Fruit fly (Drosophila melanogaster) whole organism, pupa: ENCODE results near the gene CG10301.
A peak's percentile ranks its signal among the peaks of the same experiment; 100 is the strongest.

Source experiments
- CG10348 ChIP-seq: fragments of 200-800 bp; sonication (Bioruptor generic); IDR thresholded peaks from 2 replicates; pipeline ENCODE4 v1.3.6; 2022; ENCODE audit warnings: missing biosample characterization, missing genetic modification characterization
- CG12605 ChIP-seq: fragments of 200-800 bp; sonication (Bioruptor generic); IDR thresholded peaks from 2 replicates; pipeline ENCODE4 v1.3.6; 2022; ENCODE audit warnings: missing biosample characterization, missing genetic modification characterization
- CG13204 ChIP-seq: fragments of 200-800 bp; sonication (Bioruptor generic); optimal IDR thresholded peaks from 2 replicates; lab custom pipeline; 2018; ENCODE audit warnings: missing biosample characterization, mild to moderate bottlenecking, missing genetic modification characterization, moderate library complexity
- CG14655 ChIP-seq: fragments of 200-800 bp; sonication (Bioruptor generic); optimal IDR thresholded peaks from 3 replicates; lab custom pipeline; 2017; ENCODE audit warnings: mild to moderate bottlenecking, missing biosample characterization, missing genetic modification reagents, missing genetic modification characterization
- CG15710 ChIP-seq: fragments of 200-800 bp; sonication (Bioruptor generic); optimal IDR thresholded peaks from 2 replicates; lab custom pipeline; 2018; ENCODE audit warnings: missing biosample characterization, mild to moderate bottlenecking, missing genetic modification characterization, moderate library complexity
- CG17806 ChIP-seq: fragments of 200-800 bp; sonication (Bioruptor generic); optimal IDR thresholded peaks from 2 replicates; lab custom pipeline; 2018; ENCODE audit warnings: missing biosample characterization, mild to moderate bottlenecking, missing genetic modification characterization, moderate library complexity
- CG32121 ChIP-seq: fragments of 200-800 bp; sonication (Bioruptor generic); IDR thresholded peaks from 2 replicates; pipeline ENCODE4 v1.3.6; 2022; ENCODE audit warnings: missing biosample characterization, missing genetic modification characterization
- CG34367 ChIP-seq: fragments of 200-800 bp; sonication (Bioruptor generic); optimal IDR thresholded peaks from 2 replicates; lab custom pipeline; 2018; ENCODE audit warnings: missing biosample characterization, mild to moderate bottlenecking, missing genetic modification characterization
- CG4496 ChIP-seq: fragments of 200-800 bp; sonication (Bioruptor generic); IDR thresholded peaks from 3 replicates; pipeline ENCODE4 v1.3.6; 2022; ENCODE audit warnings: missing biosample characterization, missing genetic modification characterization
- CG8159 ChIP-seq: fragments of 200-800 bp; sonication (Bioruptor generic); optimal IDR thresholded peaks from 3 replicates; lab custom pipeline; 2018; ENCODE audit warnings: missing biosample characterization, mild to moderate bottlenecking, missing genetic modification characterization, moderate library complexity
- CG8301 ChIP-seq: fragments of 200-800 bp; sonication (Bioruptor generic); optimal IDR thresholded peaks from 2 replicates; lab custom pipeline; 2018; ENCODE audit warnings: missing biosample characterization, mild to moderate bottlenecking, missing genetic modification characterization
- CG9948 ChIP-seq: fragments of 200-800 bp; sonication (Bioruptor generic); optimal IDR thresholded peaks from 2 replicates; lab custom pipeline; 2018; ENCODE audit warnings: missing biosample characterization, mild to moderate bottlenecking, missing genetic modification characterization, moderate library complexity
- D1 ChIP-seq: fragments of 200-800 bp; sonication (Bioruptor generic); optimal IDR thresholded peaks from 2 replicates; lab custom pipeline; 2018; ENCODE audit warnings: missing biosample characterization, mild to moderate bottlenecking, missing genetic modification characterization, moderate library complexity
- EcR ChIP-seq: fragments of 200-800 bp; sonication (Bioruptor generic); optimal IDR thresholded peaks from 3 replicates; lab custom pipeline; 2019; ENCODE audit warnings: missing biosample characterization, missing genetic modification characterization, mild to moderate bottlenecking, moderate library complexity, missing genetic modification reagents
- Ets98B ChIP-seq: fragments of 200-800 bp; sonication (Bioruptor generic); IDR thresholded peaks from 2 replicates; pipeline ENCODE4 v1.3.6; 2022; ENCODE audit warnings: missing biosample characterization, missing genetic modification characterization
- Pif1A ChIP-seq: fragments of 200-800 bp; sonication (Bioruptor generic); optimal IDR thresholded peaks from 3 replicates; lab custom pipeline; 2016; ENCODE audit warnings: missing biosample characterization, missing genetic modification characterization
- Pif1B ChIP-seq: fragments of 200-800 bp; sonication (Bioruptor generic); optimal IDR thresholded peaks from 3 replicates; lab custom pipeline; 2016; ENCODE audit warnings: missing biosample characterization, missing genetic modification characterization
- Snoo ChIP-seq: fragments of 200-800 bp; sonication (Bioruptor generic); optimal IDR thresholded peaks from 3 replicates; lab custom pipeline; 2017; ENCODE audit warnings: missing biosample characterization, mild to moderate bottlenecking, missing genetic modification characterization, inconsistent platforms
- fd96Ca ChIP-seq: fragments of 200-800 bp; sonication (Bioruptor generic); IDR thresholded peaks from 3 replicates; pipeline ENCODE4 v1.3.6; 2022; ENCODE audit warnings: missing biosample characterization, missing genetic modification characterization
- gl ChIP-seq: fragments of 200-800 bp; sonication (Bioruptor generic); optimal IDR thresholded peaks from 2 replicates; lab custom pipeline; 2018; ENCODE audit warnings: missing biosample characterization, mild to moderate bottlenecking, missing genetic modification characterization
- rn ChIP-seq: fragments of 200-800 bp; sonication (Bioruptor generic); IDR thresholded peaks from 2 replicates; pipeline ENCODE4 v1.3.6; 2022; ENCODE audit warnings: missing biosample characterization, missing genetic modification characterization

Gene CG10301

DNA sequence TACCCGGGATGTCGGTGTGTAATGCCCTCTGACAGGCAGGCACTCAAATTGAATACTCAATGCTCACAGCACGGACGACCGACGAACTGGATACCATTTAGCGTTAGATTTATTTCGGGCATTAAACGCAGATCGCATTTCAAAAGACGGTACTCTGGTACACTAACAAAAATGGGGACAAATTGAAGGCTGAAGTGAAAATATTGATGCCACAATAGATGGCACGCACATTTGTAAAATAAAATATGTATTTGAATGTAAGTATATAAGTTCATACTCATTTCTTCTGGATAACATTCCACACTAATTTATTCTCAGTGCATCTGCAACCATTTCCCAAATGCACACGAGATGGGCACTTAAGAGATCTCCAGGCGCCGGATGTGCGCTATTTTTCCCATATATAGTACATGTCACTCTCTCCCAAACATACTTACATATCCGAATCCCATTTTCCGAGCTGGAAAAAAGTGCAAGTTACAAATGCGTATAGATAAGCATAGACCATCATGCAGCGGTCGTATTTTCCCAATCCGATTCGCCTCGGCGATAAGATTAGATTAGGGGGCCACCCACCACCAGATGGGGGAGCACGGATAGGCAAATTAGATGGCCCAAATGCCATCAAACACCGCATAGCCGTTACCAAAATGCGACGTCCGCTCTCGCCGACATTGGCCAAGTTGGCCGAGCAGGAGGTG lies at the start of gene CG10301:
TSS of gene CG10301 (plus strand) at position 651 of the 701 bp plus-strand sequence.
- TF ChIP-seq CG34367 (tag; lab: Kevin White, UChicago): no peak
- TF ChIP-seq rn: no peak
- TF ChIP-seq CG9948 (tag; lab: Kevin White, UChicago): no peak
- no peak for TF ChIP-seq CG8159 (tag; lab: Kevin White, UChicago)
- TF ChIP-seq CG15710 (tag; lab: Kevin White, UChicago): no peak
- TF ChIP-seq Pif1A (GFP tag; lab: Kevin White, UChicago): no peak
- no peak for TF ChIP-seq EcR (GFP tag; lab: Kevin White, UChicago)

DNA sequence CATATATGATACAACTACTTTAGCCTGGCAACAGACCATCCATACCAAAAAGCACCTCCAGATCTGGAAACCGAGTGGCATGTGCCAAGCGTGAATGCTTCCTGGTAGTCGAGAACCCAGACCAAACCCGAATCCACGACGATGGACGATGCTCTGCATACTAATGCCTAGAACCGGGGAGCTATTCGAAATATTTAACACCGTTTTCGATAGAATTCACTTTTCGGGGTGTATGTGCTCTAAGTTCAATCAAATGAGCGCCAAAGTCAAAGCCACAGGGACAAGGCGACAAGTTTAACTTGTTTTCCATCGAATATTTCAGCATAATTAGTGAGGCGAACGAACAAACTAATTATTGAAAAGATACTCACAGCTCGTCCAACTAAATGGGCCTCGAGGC lies 47.2 kb upstream of the CG10301 start:
- no peak for TF ChIP-seq Snoo (tag; lab: Kevin White, UChicago)
- TF ChIP-seq CG17806 (tag; lab: Kevin White, UChicago): no peak
- no peak for TF ChIP-seq D1 (tag; lab: Kevin White, UChicago)
- no peak for TF ChIP-seq CG12605
- TF ChIP-seq CG8159 (tag; lab: Kevin White, UChicago): no peak
- no peak for TF ChIP-seq CG14655
- no peak for TF ChIP-seq CG9948 (tag; lab: Kevin White, UChicago)
- TF ChIP-seq CG32121: no peak
- no peak for TF ChIP-seq CG34367 (tag; lab: Kevin White, UChicago)
- TF ChIP-seq Pif1B (GFP tag; lab: Kevin White, UChicago): no peak

DNA sequence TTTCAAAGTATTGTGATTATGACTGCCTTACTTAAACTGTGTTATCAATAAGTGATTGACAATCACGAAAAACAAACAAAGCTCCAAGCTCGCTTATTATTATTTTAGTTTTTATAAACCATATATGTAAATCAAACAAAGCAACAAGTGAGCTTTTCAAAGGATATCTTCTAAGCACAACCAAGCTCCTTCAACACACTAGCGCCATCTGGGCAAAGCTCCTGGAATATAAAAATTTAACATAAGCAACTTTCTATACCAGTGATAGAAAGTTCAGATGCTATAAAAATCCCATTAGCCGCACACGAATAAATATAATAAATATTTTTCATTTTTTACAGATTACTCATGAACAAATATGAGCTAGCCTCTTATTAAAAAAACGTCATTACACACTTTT lies 45.5 kb upstream of the CG10301 start:
- TF ChIP-seq CG4496 (no peak), Pif1A (GFP tag; lab: Kevin White, UChicago) (no peak), gl (no peak), CG12605 (0 out of 2 replicates have a peak, but pooled peaks have one; percentile 20), Snoo (tag; lab: Kevin White, UChicago) (no peak), D1 (tag; lab: Kevin White, UChicago) (no peak), CG34367 (tag; lab: Kevin White, UChicago) (no peak)
- TF ChIP-seq, all 21 proteins: peak for 1

dm6 chr3R:23666672-23667211 lies 43.2 kb upstream of the CG10301 start:
- TF ChIP-seq CG8301 (tag; lab: Kevin White, UChicago) (no peak), CG12605 (peak; percentile 72; the same call in 1 of the 2 replicates)

DNA sequence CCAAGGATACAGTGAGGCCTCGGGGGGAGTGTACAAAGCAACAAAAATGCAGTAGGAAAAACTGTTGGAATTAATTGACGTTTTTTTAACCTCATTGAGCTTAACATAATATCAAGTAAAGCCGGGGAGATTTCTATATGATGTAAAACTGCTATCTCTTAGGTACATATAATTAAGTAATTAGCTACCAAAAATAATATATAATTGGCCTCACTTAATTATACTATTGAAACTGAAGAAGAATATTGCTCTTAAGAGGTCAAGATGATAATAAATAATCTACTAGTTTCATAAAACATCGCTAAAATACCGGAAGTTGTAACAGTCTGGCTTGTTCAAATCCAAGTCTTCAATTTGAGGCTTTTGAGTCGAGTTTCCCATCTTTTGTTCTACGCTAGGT lies 42.5 kb upstream of the CG10301 start:
- TF ChIP-seq CG14655 (peak; percentile 10), CG10348 (GFP tag; lab: Robert Waterston, UW) (no peak)

DNA sequence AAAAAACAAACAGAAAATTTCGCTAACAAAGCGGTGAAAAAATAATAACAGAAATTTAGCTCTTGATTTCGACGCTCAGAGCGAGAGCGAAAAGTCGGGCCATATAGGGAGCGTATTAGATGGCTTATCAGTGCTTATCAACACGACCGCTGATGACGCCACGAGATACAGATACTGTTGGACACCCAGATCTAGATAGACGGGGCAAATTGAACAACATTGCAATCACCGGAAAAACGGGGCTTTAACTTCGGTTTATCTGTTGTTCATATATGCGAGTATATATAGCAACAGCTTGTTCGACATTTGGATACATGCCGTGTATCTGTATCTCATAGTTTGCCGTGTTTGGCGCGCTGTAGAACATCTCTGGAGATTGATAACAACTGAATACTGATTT lies 41.4 kb upstream of the CG10301 start:
- TF ChIP-seq CG10348 (GFP tag; lab: Robert Waterston, UW) (no peak), Pif1A (GFP tag; lab: Kevin White, UChicago) (no peak), CG8301 (tag; lab: Kevin White, UChicago) (no peak), CG34367 (tag; lab: Kevin White, UChicago) (no peak), CG17806 (tag; lab: Kevin White, UChicago) (no peak), Snoo (tag; lab: Kevin White, UChicago) (no peak), D1 (tag; lab: Kevin White, UChicago) (no peak), rn (no peak), Pif1B (GFP tag; lab: Kevin White, UChicago) (no peak), Ets98B (no peak), gl (no peak), CG15710 (tag; lab: Kevin White, UChicago) (no peak), CG9948 (tag; lab: Kevin White, UChicago) (no peak), CG13204 (GFP tag; lab: Kevin White, UChicago) (no peak), CG12605 (no peak)

DNA sequence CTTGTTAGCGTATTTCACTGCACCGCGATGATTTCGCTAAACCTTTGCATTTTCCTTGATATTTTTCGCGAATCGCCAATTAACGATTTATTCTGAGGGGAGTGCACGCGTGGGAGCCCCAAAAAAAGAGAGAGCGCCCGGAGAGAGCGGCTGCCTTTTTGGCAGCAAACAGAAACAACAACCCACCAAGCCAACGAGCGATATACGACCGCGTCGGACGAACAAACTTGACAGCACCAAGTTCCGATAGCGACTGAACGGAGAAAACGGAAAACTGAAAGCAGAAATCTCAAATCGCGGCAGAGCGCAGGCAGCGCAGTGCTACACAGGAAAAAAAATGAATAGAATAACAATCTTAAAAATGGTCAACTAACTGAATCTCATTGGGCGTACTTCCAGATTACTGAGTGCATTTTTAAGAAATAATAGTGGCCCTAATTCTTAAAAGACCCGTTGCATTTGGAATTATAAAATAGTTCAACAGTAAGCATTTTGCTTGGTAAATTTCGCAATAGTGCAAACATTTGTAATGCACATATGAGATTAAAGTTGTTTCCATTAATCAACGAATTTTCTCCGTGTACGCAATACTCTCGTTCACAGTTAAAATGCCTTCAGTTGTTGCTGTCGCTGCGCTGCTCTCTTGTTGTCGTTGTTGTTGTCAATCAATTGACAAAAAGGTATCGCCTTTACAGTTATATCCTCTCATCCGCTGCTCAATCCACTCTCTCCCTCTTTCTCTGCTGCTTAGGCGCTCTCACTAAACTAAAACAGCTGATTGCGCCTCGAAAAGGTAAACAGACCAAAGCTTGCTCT lies 40.3 kb upstream of the CG10301 start, which contains the start of gene CG31145:
TSS of gene CG31145 (minus strand) at position 259 of the 816 bp plus-strand sequence.
- TF ChIP-seq CG14655: peak; percentile 100
- peak; percentile 99 for TF ChIP-seq CG8159 (tag; lab: Kevin White, UChicago)
- TF ChIP-seq Pif1A (GFP tag; lab: Kevin White, UChicago): peak; percentile 100
- TF ChIP-seq D1 (tag; lab: Kevin White, UChicago): peak; percentile 99
- TF ChIP-seq CG13204 (GFP tag; lab: Kevin White, UChicago): peak; percentile 96
- peak; percentile 100 for TF ChIP-seq CG8301 (tag; lab: Kevin White, UChicago)
- TF ChIP-seq Ets98B: peak; percentile 99
- TF ChIP-seq CG4496: peak; percentile 99
- TF ChIP-seq CG9948 (tag; lab: Kevin White, UChicago): peak; percentile 99
- peak; percentile 99 for TF ChIP-seq CG15710 (tag; lab: Kevin White, UChicago)
- peak; percentile 75 for TF ChIP-seq EcR (GFP tag; lab: Kevin White, UChicago)
- peak; percentile 99 for TF ChIP-seq CG34367 (tag; lab: Kevin White, UChicago)
- TF ChIP-seq CG32121: peak; percentile 99
- TF ChIP-seq fd96Ca: peak; percentile 100
- TF ChIP-seq Pif1B (GFP tag; lab: Kevin White, UChicago): peak; percentile 99
- TF ChIP-seq CG17806 (tag; lab: Kevin White, UChicago): peak; percentile 99
- peak; percentile 98 for TF ChIP-seq CG12605
- peak; percentile 96 for TF ChIP-seq gl
- TF ChIP-seq Snoo (tag; lab: Kevin White, UChicago): peak; percentile 100
- peak; percentile 98 for TF ChIP-seq rn
- peak; percentile 99 for TF ChIP-seq CG10348 (GFP tag; lab: Robert Waterston, UW)
- TF ChIP-seq, all 21 proteins: peak for 21
